Fruit fly (Drosophila melanogaster) Kc167 (cell line): Measurements from ENCODE around the gene Nplp2.

ENCODE experiments used
- Myc ChIP-seq: fragments of >200 bp; optimal IDR thresholded peaks from 2 replicates; lab custom pipeline; 2017; ENCODE audit warnings: missing external identifiers
- Sin3A ChIP-seq: fragments of >200 bp; optimal IDR thresholded peaks from 2 replicates; lab custom pipeline; 2018; ENCODE audit warnings: missing external identifiers
- h ChIP-seq: fragments of >200 bp; optimal IDR thresholded peaks from 3 replicates; lab custom pipeline; 2018; ENCODE audit warnings: missing external identifiers
- insv ChIP-seq: fragments of >200 bp; optimal IDR thresholded peaks from 3 replicates; lab custom pipeline; 2018; ENCODE audit warnings: missing external identifiers
- psq ChIP-seq: fragments of >200 bp; optimal IDR thresholded peaks from 2 replicates; lab custom pipeline; 2017; ENCODE audit warnings: missing external identifiers
- ttk ChIP-seq: sonication (Bioruptor generic); optimal IDR thresholded peaks from 2 replicates; lab custom pipeline; 2017; ENCODE audit warnings: missing external identifiers

The Nplp2 gene

DNA sequence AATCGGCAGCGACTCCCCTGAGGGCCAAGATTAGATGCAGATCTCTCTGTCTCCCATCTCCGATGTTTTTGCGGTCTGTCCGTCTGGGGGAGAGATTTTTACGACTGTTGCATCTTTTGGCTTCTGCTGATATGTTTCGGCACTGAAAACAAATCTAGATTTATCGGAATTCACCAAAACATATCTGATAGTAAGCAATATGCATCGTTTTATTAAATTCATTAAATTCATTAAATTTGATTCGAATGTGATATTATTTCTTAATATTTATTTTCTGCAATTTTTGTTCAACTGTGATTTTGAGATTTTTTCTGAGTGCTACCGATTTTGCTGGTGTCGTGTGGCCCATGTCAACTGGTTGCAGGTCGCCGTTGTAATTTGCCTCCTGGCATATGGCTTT lies 37.4 kb downstream of the Nplp2 start:
- TF ChIP-seq Sin3A (no peak), insv (lab: Kevin White, UChicago) (no peak), Myc (lab: Kevin White, UChicago) (no peak), h (lab: Kevin White, UChicago) (no peak), ttk (lab: Kevin White, UChicago) (no peak), psq (lab: Kevin White, UChicago) (no peak)

DNA sequence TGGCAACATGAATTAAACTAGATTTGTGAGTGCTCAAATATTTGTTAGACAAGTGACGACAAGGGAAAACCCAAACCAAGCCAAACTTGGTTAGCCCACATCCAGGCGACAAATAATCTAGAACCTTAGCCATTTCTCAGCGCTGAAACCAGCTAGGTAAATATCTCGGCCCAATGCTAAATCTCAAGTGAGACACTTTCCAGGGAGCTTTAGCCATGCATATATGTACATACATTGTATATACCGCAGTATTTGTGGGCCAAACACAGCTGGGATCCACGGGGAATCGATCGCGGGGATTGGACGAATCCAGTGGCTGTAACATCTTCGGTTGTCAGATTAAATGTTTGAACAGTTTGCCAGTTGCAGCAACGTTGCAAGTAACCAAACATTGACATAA lies 41.5 kb downstream of the Nplp2 start:
- TF ChIP-seq h (lab: Kevin White, UChicago), result no peak
- no peak for TF ChIP-seq ttk (lab: Kevin White, UChicago)
- no peak for TF ChIP-seq psq (lab: Kevin White, UChicago)
- no peak for TF ChIP-seq Sin3A
- no peak for TF ChIP-seq insv (lab: Kevin White, UChicago)
- no peak for TF ChIP-seq Myc (lab: Kevin White, UChicago)

DNA sequence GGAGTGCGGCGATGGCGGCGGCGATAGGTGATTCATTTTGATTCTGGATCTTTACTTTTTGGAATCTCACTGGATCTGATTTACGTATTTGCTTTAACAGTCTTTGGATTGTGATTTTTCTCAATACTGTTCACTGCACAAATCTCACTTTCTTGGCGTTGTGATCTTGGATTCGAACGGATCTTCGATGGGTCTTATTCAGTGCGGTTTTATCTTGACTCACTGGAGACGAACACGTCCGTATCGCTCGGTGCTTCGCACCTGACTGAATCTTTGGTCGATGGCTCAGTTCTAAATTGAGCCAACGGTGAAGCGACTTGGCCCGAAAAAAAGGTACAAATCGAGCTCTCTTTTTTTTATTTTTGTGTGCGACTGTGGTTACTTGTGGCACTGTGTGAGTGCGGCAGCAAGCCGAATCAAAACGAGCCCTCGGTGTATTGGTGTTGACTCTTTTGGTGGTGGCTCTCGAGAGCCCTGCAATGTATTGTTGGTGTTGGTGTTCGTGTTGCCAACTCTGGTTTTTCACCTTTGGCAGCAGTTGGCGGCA lies 44.8 kb downstream of the Nplp2 start, which contains the start of gene sens:
sens (minus strand) TSS at position 254 of the 547 bp plus-strand sequence.
- TF ChIP-seq ttk (lab: Kevin White, UChicago), result no peak
- TF ChIP-seq psq (lab: Kevin White, UChicago), result no peak
- no peak for TF ChIP-seq Sin3A
- no peak for TF ChIP-seq Myc (lab: Kevin White, UChicago)
- TF ChIP-seq h (lab: Kevin White, UChicago), result no peak
- TF ChIP-seq insv (lab: Kevin White, UChicago), result no peak

DNA sequence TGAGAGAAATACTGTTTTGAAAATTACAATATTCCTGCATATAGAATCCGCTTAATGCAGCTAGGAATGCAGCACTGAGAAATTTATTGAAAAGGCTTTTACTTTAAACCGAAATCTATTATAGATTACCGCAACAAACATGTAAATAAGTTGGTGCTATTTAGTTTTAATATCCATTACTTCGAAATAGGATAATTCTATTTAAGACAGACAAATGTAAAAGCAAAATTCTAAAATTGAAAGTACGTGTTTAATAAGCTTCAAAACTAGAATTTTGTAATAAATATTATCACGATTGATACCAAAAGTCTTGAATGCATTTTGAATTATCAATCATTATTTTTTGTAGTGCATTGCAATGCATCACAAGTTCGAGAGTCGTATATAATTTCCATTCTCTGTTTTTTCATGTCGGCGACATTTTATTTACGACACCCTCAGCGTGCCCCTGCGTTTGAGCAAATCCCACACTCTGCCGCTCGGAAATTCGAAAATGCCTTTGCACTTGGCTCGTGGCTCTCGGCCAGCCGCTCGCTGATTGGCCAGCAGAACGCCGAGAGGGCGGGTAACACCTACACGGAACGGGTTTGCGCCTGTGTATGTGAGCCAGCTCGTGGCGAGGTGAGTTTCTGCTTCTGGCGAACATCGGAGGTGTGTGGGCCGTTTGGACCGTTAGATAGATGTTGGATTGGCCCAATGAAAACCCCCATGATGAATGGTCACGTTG lies 47.1 kb downstream of the Nplp2 start:
- TF ChIP-seq Myc (lab: Kevin White, UChicago) (no peak), insv (lab: Kevin White, UChicago) (no peak), ttk (lab: Kevin White, UChicago) (no peak), Sin3A (no peak), h (lab: Kevin White, UChicago) (no peak), psq (lab: Kevin White, UChicago) (no peak)
